Worm (Caenorhabditis elegans): Measurements from ENCODE around the gene Y26G10.4.

DNA sequence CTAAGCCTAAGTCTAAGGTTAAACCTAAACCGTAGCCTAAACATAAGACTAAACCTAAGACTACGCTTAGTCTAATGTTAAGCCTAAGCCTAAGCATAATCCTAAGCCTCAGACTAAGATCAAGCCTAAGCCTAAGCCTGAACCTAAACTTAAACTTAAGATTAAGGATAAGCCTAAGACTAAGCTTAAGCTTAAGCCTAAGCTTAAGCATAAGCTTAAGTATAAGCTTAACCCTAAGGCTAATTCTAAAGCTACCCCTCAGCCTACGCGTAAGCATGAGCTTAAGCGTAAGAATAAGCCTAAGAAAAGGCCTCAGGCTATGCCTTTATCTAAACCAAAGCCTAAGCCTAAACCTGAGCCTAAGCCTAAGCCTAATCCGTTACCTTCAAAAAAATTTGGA, 29.3 kb upstream of the Y26G10.4 start:
- TF ChIP-seq T22C8.4 (GFP tag; IDR thresholded peaks at IDR 0.05) = no peak
- no peak for TF ChIP-seq ztf-23 (GFP tag; IDR thresholded peaks at IDR 0.05)
- no peak for TF ChIP-seq klf-2 (GFP tag; conservative IDR thresholded peaks at IDR 0.05)
- no peak for TF ChIP-seq ref-1 (GFP tag; conservative IDR thresholded peaks at IDR 0.05)
- TF ChIP-seq tab-1 (GFP tag; IDR thresholded peaks at IDR 0.05) = no peak
- TF ChIP-seq flt-1 (GFP tag; IDR thresholded peaks at IDR 0.05) = no peak
- no peak for TF ChIP-seq cog-1 (tag; optimal IDR thresholded peaks at IDR 0.05)
- TF ChIP-seq med-1 (GFP tag; optimal IDR thresholded peaks at IDR 0.05; ENCODE audit: insufficient read depth) = no peak

Data from whole organism, midembryonic.